Worm (Caenorhabditis elegans) whole organism, early embryonic: ENCODE results near the gene T23F4.2.

Experiments used
- ama-1 ChIP-seq: fragments of 150-350 bp; optimal IDR thresholded peaks from 2 replicates; lab custom pipeline; 2014
- ets-7 ChIP-seq: sonication (generic microtip); optimal IDR thresholded peaks from 2 replicates; lab custom pipeline; 2016; ENCODE audit warnings: missing genotype, missing genetic modification characterization, missing compliant biosample characterization
- scrt-1 ChIP-seq: fragments of 200-800 bp; sonication (Bioruptor generic); IDR thresholded peaks from 2 replicates; pipeline ENCODE4 v1.3.6; 2022; ENCODE audit warnings: missing genetic modification characterization, missing compliant biosample characterization

- no peak for TF ChIP-seq scrt-1 (GFP tag; lab: Robert Waterston, UW)
- no peak for TF ChIP-seq ets-7
- TF ChIP-seq ama-1: no peak
Observed at ce11 chrII:1199987-1200386, 36.6 kb downstream of the T23F4.2 start.
